Worm (Caenorhabditis elegans): ENCODE measurements around the gene F43B10.1.

The F43B10.1 gene

DNA sequence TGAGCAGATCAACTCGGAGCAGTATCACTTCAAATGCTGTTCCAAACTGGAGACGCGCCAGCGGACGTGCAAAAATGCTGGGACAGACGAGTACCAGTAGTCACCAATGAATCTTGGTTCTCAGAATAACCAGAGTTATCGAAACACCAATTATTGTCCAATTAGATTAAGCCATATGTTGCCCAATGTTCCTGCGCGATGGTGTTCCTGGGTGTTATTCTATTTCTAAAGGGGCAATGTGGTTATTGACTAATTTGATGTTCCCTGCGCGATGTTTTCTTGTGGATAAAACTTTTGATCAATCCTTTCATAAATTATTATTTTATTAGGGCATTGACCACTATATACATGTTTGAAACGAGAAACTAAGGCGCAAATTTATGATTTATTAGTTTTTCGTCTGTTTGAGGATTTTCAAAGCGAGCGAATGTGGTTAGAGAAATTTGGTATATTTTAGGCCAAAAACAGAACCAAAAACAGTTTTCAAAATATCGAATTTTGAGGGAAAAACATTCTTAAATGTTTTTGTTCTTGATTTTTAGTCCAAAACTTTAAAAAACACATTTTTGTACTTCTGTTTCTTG, 19.4 kb upstream of the F43B10.1 start (continued):
- peak; percentile 99 for TF ChIP-seq repo-1 (tag; optimal IDR thresholded peaks at IDR 0.05)
- peak; percentile 75 for TF ChIP-seq ceh-100 (GFP tag; IDR thresholded peaks at IDR 0.05)
- TF ChIP-seq B0336.3 (GFP tag; IDR thresholded peaks at IDR 0.05): peak; percentile 99
- TF ChIP-seq lsy-27 (tag; optimal IDR thresholded peaks at IDR 0.05; ENCODE audit: borderline replicate concordance, insufficient read depth): no peak
- 0 out of 2 replicates have a peak, but pooled peaks have one; percentile 19 for TF ChIP-seq Y95B8A.8 (GFP tag; IDR thresholded peaks at IDR 0.05)
- TF ChIP-seq K12H6.12 (tag; optimal IDR thresholded peaks at IDR 0.05): peak; percentile 95
- TF ChIP-seq unc-130 (GFP tag; optimal IDR thresholded peaks at IDR 0.05): no peak
- TF ChIP-seq fkh-3 (tag; optimal IDR thresholded peaks at IDR 0.05): no peak
- peak; percentile 86 for TF ChIP-seq T07F8.4 (tag; optimal IDR thresholded peaks at IDR 0.05)
- no peak for TF ChIP-seq attf-6 (GFP tag; IDR thresholded peaks at IDR 0.05)
- peak; percentile 61 for TF ChIP-seq B0261.1 (tag; optimal IDR thresholded peaks at IDR 0.05)
- peak; percentile 18 for TF ChIP-seq sdz-38 (tag; optimal IDR thresholded peaks at IDR 0.05)
- TF ChIP-seq ZK185.1 (tag; optimal IDR thresholded peaks at IDR 0.05; ENCODE audit: poor library complexity, severe bottlenecking): peak; percentile 99
- peak; percentile 66 for TF ChIP-seq F57A8.1 (GFP tag; optimal IDR thresholded peaks at IDR 0.05)
- TF ChIP-seq sptf-2 (GFP tag; optimal IDR thresholded peaks at IDR 0.05): no peak
- no peak for TF ChIP-seq mel-28 (tag; optimal IDR thresholded peaks at IDR 0.05; ENCODE audit: borderline replicate concordance)
- peak; percentile 96 for TF ChIP-seq F22D6.2 (tag; optimal IDR thresholded peaks at IDR 0.05)
- peak; percentile 99 for TF ChIP-seq pha-4 (tag; optimal IDR thresholded peaks at IDR 0.05)
- peak; percentile 79; the same call in 1 of the 2 replicates for TF ChIP-seq lag-1 (GFP tag; IDR thresholded peaks at IDR 0.05)
- TF ChIP-seq bed-1 (GFP tag; IDR thresholded peaks at IDR 0.05): no peak

DNA sequence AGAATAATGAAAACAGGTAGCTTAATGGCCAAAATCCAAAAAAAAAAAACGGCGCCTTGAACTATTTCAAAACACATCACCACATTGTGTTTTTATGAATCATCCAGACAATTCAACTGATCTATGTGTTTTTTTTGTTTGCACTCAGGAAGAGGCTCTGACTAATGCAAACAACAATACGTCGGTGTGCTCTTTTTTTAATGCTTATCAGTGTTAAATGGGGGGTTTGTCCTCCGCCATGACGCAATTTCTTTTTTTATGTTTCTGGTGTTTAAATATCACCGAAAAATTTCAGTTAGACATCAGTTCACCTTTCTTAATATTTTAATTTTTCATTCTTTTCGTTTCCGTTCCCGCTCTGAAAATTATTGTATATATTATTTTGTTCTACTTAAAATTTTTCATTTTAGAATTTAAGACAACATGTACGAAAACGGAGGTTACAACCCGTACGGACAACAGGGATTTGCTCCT, 16.5 kb upstream of the F43B10.1 start, which contains the start of gene F22H10.2:
Gene F22H10.2, plus strand, starts transcription at position 424 of the 474 bp plus-strand sequence.
- TF ChIP-seq ceh-91 (GFP tag; IDR thresholded peaks at IDR 0.05) (no peak), sptf-2 (GFP tag; optimal IDR thresholded peaks at IDR 0.05) (no peak), ets-4 (GFP tag; optimal IDR thresholded peaks at IDR 0.05) (no peak), nfya-2 (GFP tag; IDR thresholded peaks at IDR 0.05) (no peak), F49E8.2 (tag; optimal IDR thresholded peaks at IDR 0.05; ENCODE audit: insufficient read depth) (no peak), attf-6 (GFP tag; IDR thresholded peaks at IDR 0.05) (no peak), ztf-3 (GFP tag; optimal IDR thresholded peaks at IDR 0.05) (no peak), ZK185.1 (tag; optimal IDR thresholded peaks at IDR 0.05; ENCODE audit: poor library complexity, severe bottlenecking) (no peak), cebp-1 (GFP tag; IDR thresholded peaks at IDR 0.05) (no peak), cebp-1 (tag; optimal IDR thresholded peaks at IDR 0.05) (peak; percentile 38), pha-4 (tag; optimal IDR thresholded peaks at IDR 0.05) (peak; percentile 1), bed-1 (GFP tag; IDR thresholded peaks at IDR 0.05) (no peak), C06A6.2 (GFP tag; conservative IDR thresholded peaks at IDR 0.05) (no peak), attf-3 (GFP tag; conservative IDR thresholded peaks at IDR 0.05) (no peak), repo-1 (tag; optimal IDR thresholded peaks at IDR 0.05) (no peak), K11D2.4 (GFP tag; IDR thresholded peaks at IDR 0.05) (no peak), ceh-58 (GFP tag; IDR thresholded peaks at IDR 0.05) (no peak), nhr-80 (tag; optimal IDR thresholded peaks at IDR 0.05) (peak; percentile 66), dpff-1 (tag; optimal IDR thresholded peaks at IDR 0.05) (no peak)

ce11 chrX:16678097-16678496, 15.5 kb upstream of the F43B10.1 start:
- no peak for TF ChIP-seq F57A8.1 (GFP tag; optimal IDR thresholded peaks at IDR 0.05)
- no peak for TF ChIP-seq nhr-179 (tag; optimal IDR thresholded peaks at IDR 0.05)
- no peak for TF ChIP-seq hlh-12 (tag; optimal IDR thresholded peaks at IDR 0.05)
- TF ChIP-seq ceh-58 (GFP tag; IDR thresholded peaks at IDR 0.05): no peak
- TF ChIP-seq ztf-28 (GFP tag; IDR thresholded peaks at IDR 0.05): no peak
- TF ChIP-seq Y95B8A.8 (GFP tag; IDR thresholded peaks at IDR 0.05): no peak
- TF ChIP-seq pbrm-1 (GFP tag; IDR thresholded peaks at IDR 0.05): no peak
- no peak for TF ChIP-seq die-1 (tag; optimal IDR thresholded peaks at IDR 0.05)
- TF ChIP-seq T26A5.8 (tag; optimal IDR thresholded peaks at IDR 0.05): no peak
- TF ChIP-seq tlf-1 (GFP tag; optimal IDR thresholded peaks at IDR 0.05): no peak
- no peak for TF ChIP-seq ZK185.1 (tag; optimal IDR thresholded peaks at IDR 0.05; ENCODE audit: poor library complexity, severe bottlenecking)
- no peak for TF ChIP-seq ceh-40 (GFP tag; IDR thresholded peaks at IDR 0.05)
- TF ChIP-seq hlh-26 (GFP tag; conservative IDR thresholded peaks at IDR 0.05): no peak
- TF ChIP-seq somi-1 (GFP tag; optimal IDR thresholded peaks at IDR 0.05): no peak

Data from whole organism, young adult.